Worm (Caenorhabditis elegans) whole organism, late embryonic: ENCODE results near the gene C04A11.5.

Experiments used
- C08G9.2 ChIP-seq: sonication (generic microtip); optimal IDR thresholded peaks from 2 replicates; lab custom pipeline; 2016; ENCODE audit warnings: mild to moderate bottlenecking, missing genetic modification characterization, moderate library complexity, missing compliant biosample characterization
- C38D4.7 ChIP-seq: fragments of 200-800 bp; sonication (Bioruptor generic); optimal IDR thresholded peaks from 2 replicates; lab custom pipeline; 2018; ENCODE audit warnings: mild to moderate bottlenecking, missing genetic modification characterization, moderate library complexity, missing compliant biosample characterization
- K09A11.1 ChIP-seq: sonication (generic microtip); optimal IDR thresholded peaks from 2 replicates; lab custom pipeline; 2017; ENCODE audit warnings: antibody characterized with exemption, mild to moderate bottlenecking, missing genetic modification characterization, missing compliant biosample characterization; ENCODE audit not compliant: insufficient read depth
- T23F11.4 ChIP-seq: fragments of 200-800 bp; sonication (Bioruptor generic); optimal IDR thresholded peaks from 2 replicates; lab custom pipeline; 2018; ENCODE audit warnings: mild to moderate bottlenecking, missing genetic modification characterization, missing compliant biosample characterization
- Y22D7AL.16 ChIP-seq: sonication (generic microtip); optimal IDR thresholded peaks from 2 replicates; lab custom pipeline; 2016; ENCODE audit warnings: missing genetic modification characterization, missing compliant biosample characterization
- ama-1 ChIP-seq: fragments of 150-350 bp; optimal IDR thresholded peaks from 2 replicates; lab custom pipeline; 2014
- ceh-14 ChIP-seq: sonication (generic microtip); optimal IDR thresholded peaks from 2 replicates; lab custom pipeline; 2016; ENCODE audit warnings: missing genotype, missing genetic modification characterization, missing compliant biosample characterization
- ceh-18 ChIP-seq: sonication (generic microtip); optimal IDR thresholded peaks from 2 replicates; lab custom pipeline; 2016; ENCODE audit warnings: missing genetic modification characterization, missing compliant biosample characterization
- ceh-19 ChIP-seq: fragments of 200-800 bp; sonication (Bioruptor generic); optimal IDR thresholded peaks from 2 replicates; lab custom pipeline; 2018; ENCODE audit warnings: mild to moderate bottlenecking, missing genetic modification characterization, missing compliant biosample characterization
- ceh-2 ChIP-seq: sonication (generic microtip); optimal IDR thresholded peaks from 2 replicates; lab custom pipeline; 2016; ENCODE audit warnings: missing genotype, missing genetic modification characterization, missing compliant biosample characterization
- ceh-24 ChIP-seq: sonication (generic microtip); optimal IDR thresholded peaks from 2 replicates; lab custom pipeline; 2016; ENCODE audit warnings: mild to moderate bottlenecking, missing genetic modification characterization, missing compliant biosample characterization
- ceh-30 ChIP-seq: fragments of 150-350 bp; optimal IDR thresholded peaks from 2 replicates; lab custom pipeline; 2014; ENCODE audit warnings: missing biosample characterization, missing genetic modification characterization
- ceh-31 ChIP-seq: sonication (generic microtip); optimal IDR thresholded peaks from 2 replicates; lab custom pipeline; 2016; ENCODE audit warnings: missing genetic modification characterization, missing compliant biosample characterization
- ceh-34 ChIP-seq: sonication (generic microtip); optimal IDR thresholded peaks from 2 replicates; lab custom pipeline; 2016; ENCODE audit warnings: mild to moderate bottlenecking, missing genetic modification characterization, missing compliant biosample characterization
- ceh-45 ChIP-seq: fragments of 200-800 bp; sonication (Bioruptor generic); IDR thresholded peaks from 2 replicates; pipeline ENCODE4 v1.3.6; 2022; ENCODE audit warnings: missing genetic modification reagents, missing genetic modification characterization, missing compliant biosample characterization
- ceh-6 ChIP-seq: fragments of 200-800 bp; sonication (Bioruptor generic); optimal IDR thresholded peaks from 2 replicates; lab custom pipeline; 2018; ENCODE audit warnings: mild to moderate bottlenecking, missing genetic modification characterization, missing compliant biosample characterization
- che-1 ChIP-seq: sonication (generic microtip); optimal IDR thresholded peaks from 2 replicates; lab custom pipeline; 2016; ENCODE audit warnings: mild to moderate bottlenecking, missing genetic modification characterization, missing compliant biosample characterization
- dmd-4 ChIP-seq: sonication (generic microtip); optimal IDR thresholded peaks from 2 replicates; lab custom pipeline; 2016; ENCODE audit warnings: borderline replicate concordance, missing genetic modification characterization, missing compliant biosample characterization
- dve-1 ChIP-seq: sonication (generic microtip); optimal IDR thresholded peaks from 2 replicates; lab custom pipeline; 2017; ENCODE audit warnings: antibody characterized with exemption, mild to moderate bottlenecking, missing genetic modification characterization, missing compliant biosample characterization
- elt-2 ChIP-seq: sonication (generic microtip); optimal IDR thresholded peaks from 2 replicates; lab custom pipeline; 2016; ENCODE audit warnings: missing genetic modification reagents, missing genetic modification characterization, missing compliant biosample characterization
- elt-4 ChIP-seq: sonication (generic microtip); optimal IDR thresholded peaks from 2 replicates; lab custom pipeline; 2016; ENCODE audit warnings: missing genetic modification characterization, missing compliant biosample characterization
- ets-4 ChIP-seq: sonication (generic microtip); optimal IDR thresholded peaks from 2 replicates; lab custom pipeline; 2016; ENCODE audit warnings: missing genetic modification characterization, missing compliant biosample characterization
- eyg-1 ChIP-seq: sonication (generic microtip); optimal IDR thresholded peaks from 2 replicates; lab custom pipeline; 2016; ENCODE audit warnings: missing genotype, missing genetic modification characterization, missing compliant biosample characterization
- fax-1 ChIP-seq: sonication (generic microtip); optimal IDR thresholded peaks from 2 replicates; lab custom pipeline; 2016; ENCODE audit warnings: missing genotype, missing genetic modification characterization, missing compliant biosample characterization
- fkh-10 ChIP-seq: fragments of 150-350 bp; optimal IDR thresholded peaks from 2 replicates; lab custom pipeline; 2014; ENCODE audit warnings: missing biosample characterization, missing genetic modification reagents, missing genetic modification characterization
- fkh-6 ChIP-seq: sonication (generic microtip); optimal IDR thresholded peaks from 2 replicates; lab custom pipeline; 2016; ENCODE audit warnings: missing genetic modification characterization, missing compliant biosample characterization
- gmeb-2 ChIP-seq: sonication (generic microtip); optimal IDR thresholded peaks from 2 replicates; lab custom pipeline; 2016; ENCODE audit warnings: missing genetic modification characterization, inconsistent platforms, missing compliant biosample characterization
- hlh-15 ChIP-seq: sonication (generic microtip); optimal IDR thresholded peaks from 2 replicates; lab custom pipeline; 2016; ENCODE audit warnings: missing genetic modification characterization, missing compliant biosample characterization
- hlh-30 ChIP-seq: sonication (generic microtip); optimal IDR thresholded peaks from 2 replicates; lab custom pipeline; 2017; ENCODE audit warnings: antibody characterized with exemption, missing genetic modification characterization, missing compliant biosample characterization; ENCODE audit not compliant: insufficient read depth
- hlh-6 ChIP-seq: sonication (generic microtip); optimal IDR thresholded peaks from 2 replicates; lab custom pipeline; 2016; ENCODE audit warnings: missing genotype, missing genetic modification characterization, missing compliant biosample characterization
- hlh-8 ChIP-seq: sonication (generic microtip); optimal IDR thresholded peaks from 2 replicates; lab custom pipeline; 2016; ENCODE audit warnings: missing genotype, missing genetic modification characterization, missing compliant biosample characterization
- lim-6 ChIP-seq: sonication (generic microtip); optimal IDR thresholded peaks from 2 replicates; lab custom pipeline; 2016; ENCODE audit warnings: missing genetic modification characterization, missing compliant biosample characterization
- lin-11 ChIP-seq: fragments of 200-800 bp; sonication (Bioruptor generic); optimal IDR thresholded peaks from 2 replicates; lab custom pipeline; 2018; ENCODE audit warnings: mild to moderate bottlenecking, missing genetic modification characterization, missing compliant biosample characterization
- mec-3 ChIP-seq: sonication (generic microtip); optimal IDR thresholded peaks from 2 replicates; lab custom pipeline; 2016; ENCODE audit warnings: borderline replicate concordance, missing genetic modification characterization, missing compliant biosample characterization
- nhr-11 ChIP-seq: fragments of 150-350 bp; optimal IDR thresholded peaks from 2 replicates; lab custom pipeline; 2014; ENCODE audit warnings: missing biosample characterization, missing genetic modification characterization
- npax-4 ChIP-seq: sonication (generic microtip); optimal IDR thresholded peaks from 2 replicates; lab custom pipeline; 2016; ENCODE audit warnings: missing genetic modification characterization, missing compliant biosample characterization
- odd-2 ChIP-seq: sonication (generic microtip); optimal IDR thresholded peaks from 2 replicates; lab custom pipeline; 2017; ENCODE audit warnings: antibody characterized with exemption, mild to moderate bottlenecking, missing genetic modification characterization, missing compliant biosample characterization
- pat-9 ChIP-seq: fragments of 200-800 bp; sonication (Bioruptor generic); optimal IDR thresholded peaks from 2 replicates; lab custom pipeline; 2018; ENCODE audit warnings: mild to moderate bottlenecking, missing genetic modification characterization, moderate library complexity, missing compliant biosample characterization
- pax-1 ChIP-seq: fragments of 150-350 bp; optimal IDR thresholded peaks from 2 replicates; lab custom pipeline; 2014; ENCODE audit warnings: missing biosample characterization, missing genetic modification characterization
- pha-2 ChIP-seq: sonication (generic microtip); optimal IDR thresholded peaks from 2 replicates; lab custom pipeline; 2017; ENCODE audit warnings: mild to moderate bottlenecking, missing genetic modification characterization, missing compliant biosample characterization
- pqm-1 ChIP-seq: sonication (generic microtip); optimal IDR thresholded peaks from 2 replicates; lab custom pipeline; 2016; ENCODE audit warnings: missing genetic modification characterization, missing compliant biosample characterization
- pros-1 ChIP-seq: fragments of 150-350 bp; optimal IDR thresholded peaks from 2 replicates; lab custom pipeline; 2014; ENCODE audit warnings: missing biosample characterization, missing genetic modification reagents, missing genetic modification characterization
- ref-2 ChIP-seq: sonication (generic microtip); optimal IDR thresholded peaks from 2 replicates; lab custom pipeline; 2016; ENCODE audit warnings: missing genetic modification characterization, missing compliant biosample characterization
- rnt-1 ChIP-seq: sonication (generic microtip); optimal IDR thresholded peaks from 2 replicates; lab custom pipeline; 2016; ENCODE audit warnings: missing genetic modification characterization, missing compliant biosample characterization
- sdc-2 ChIP-seq: sonication (generic microtip); optimal IDR thresholded peaks from 2 replicates; lab custom pipeline; 2016; ENCODE audit warnings: missing genotype, missing genetic modification characterization, missing compliant biosample characterization
- sox-2 ChIP-seq: fragments of 200-800 bp; sonication (Bioruptor generic); IDR thresholded peaks from 2 replicates; pipeline ENCODE4 v1.3.6; 2022; ENCODE audit warnings: missing genetic modification reagents, missing genetic modification characterization, missing compliant biosample characterization
- syd-9 ChIP-seq: sonication (generic microtip); optimal IDR thresholded peaks from 2 replicates; lab custom pipeline; 2016; ENCODE audit warnings: mild to moderate bottlenecking, missing genetic modification characterization, moderate library complexity, missing compliant biosample characterization
- tbx-2 ChIP-seq: sonication (generic microtip); optimal IDR thresholded peaks from 2 replicates; lab custom pipeline; 2016; ENCODE audit warnings: missing genetic modification characterization, missing compliant biosample characterization
- tbx-7 ChIP-seq: sonication (generic microtip); optimal IDR thresholded peaks from 2 replicates; lab custom pipeline; 2016; ENCODE audit warnings: missing genotype, missing genetic modification characterization, missing compliant biosample characterization
- unc-86 ChIP-seq: sonication (generic microtip); optimal IDR thresholded peaks from 2 replicates; lab custom pipeline; 2016; ENCODE audit warnings: missing genetic modification characterization, missing compliant biosample characterization
- zip-5 ChIP-seq: sonication (generic microtip); optimal IDR thresholded peaks from 2 replicates; lab custom pipeline; 2016; ENCODE audit warnings: missing genetic modification characterization, missing compliant biosample characterization

The C04A11.5 gene

DNA sequence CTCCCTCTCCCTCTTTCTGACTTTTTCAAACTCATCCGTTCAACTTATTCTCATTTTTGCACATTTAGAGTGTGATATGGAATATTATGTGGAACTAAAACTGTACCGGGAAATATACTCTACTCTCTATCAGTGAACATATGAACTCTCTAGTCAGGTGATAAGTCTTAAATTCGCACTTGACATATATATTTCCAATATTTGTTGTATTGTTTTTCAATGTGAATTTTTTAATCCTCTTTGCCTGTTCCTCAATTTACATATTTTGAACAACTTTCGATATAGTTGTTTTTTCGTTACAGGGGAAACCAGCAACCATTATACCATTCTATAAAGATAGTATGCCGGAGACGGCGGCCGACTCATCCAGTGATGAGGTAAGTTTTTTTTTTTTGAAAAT lies 4.2 kb upstream of the C04A11.5 start, which contains the start of gene C04A11.1:
C04A11.1 (plus strand) TSS at position 301 of the 400 bp plus-strand sequence.
- TF ChIP-seq ets-4 (no peak), sdc-2 (tag; lab: Kevin White, UChicago) (no peak), fkh-10 (GFP tag; lab: Kevin White, UChicago) (no peak), nhr-11 (no peak), mec-3 (tag; lab: Kevin White, UChicago) (no peak), hlh-15 (tag; lab: Kevin White, UChicago) (no peak), pat-9 (no peak), elt-2 (tag; lab: Kevin White, UChicago) (no peak)

DNA sequence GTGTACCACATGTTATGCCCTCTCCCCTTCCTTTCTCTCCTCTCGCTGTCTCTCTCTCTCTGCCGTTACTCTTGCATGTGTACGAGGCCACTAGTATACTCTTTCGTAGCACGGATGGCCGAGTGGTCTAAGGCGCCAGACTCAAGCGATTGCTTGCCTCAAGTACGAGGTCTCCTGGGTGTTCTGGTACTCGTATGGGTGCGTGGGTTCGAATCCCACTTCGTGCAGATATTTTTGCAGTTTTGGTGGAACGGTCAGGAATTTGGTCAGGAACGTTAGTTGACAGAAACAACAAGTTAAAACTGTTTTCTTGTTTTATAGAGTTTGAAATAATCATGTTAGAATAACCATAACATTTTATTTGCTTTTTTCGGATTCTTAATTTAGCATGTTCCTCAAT lies 1.1 kb downstream of the C04A11.5 start:
- TF ChIP-seq dmd-4 (tag; lab: Kevin White, UChicago) (peak; percentile 98), pha-2 (tag; lab: Kevin White, UChicago) (peak; percentile 96), tbx-7 (tag; lab: Kevin White, UChicago) (peak; percentile 81), hlh-8 (tag; lab: Kevin White, UChicago) (peak; percentile 97), ceh-2 (tag; lab: Kevin White, UChicago) (peak; percentile 98), ceh-6 (GFP tag; lab: Kevin White, UChicago) (peak; percentile 99), gmeb-2 (tag; lab: Kevin White, UChicago) (peak; percentile 99), ceh-24 (peak; percentile 97), lin-11 (tag; lab: Kevin White, UChicago) (peak; percentile 95), elt-4 (peak; percentile 92), ceh-14 (tag; lab: Kevin White, UChicago) (peak; percentile 98), rnt-1 (tag; lab: Kevin White, UChicago) (peak; percentile 98), hlh-6 (peak; percentile 99), sox-2 (peak; percentile 97), Y22D7AL.16 (tag; lab: Kevin White, UChicago) (peak; percentile 98), C38D4.7 (peak; percentile 97), che-1 (tag; lab: Kevin White, UChicago) (peak; percentile 97), fkh-6 (tag; lab: Kevin White, UChicago) (peak; percentile 97), ceh-34 (peak; percentile 99), lim-6 (peak; percentile 95), pros-1 (tag; lab: Kevin White, UChicago) (peak; percentile 80), ama-1 (no peak), ceh-31 (peak; percentile 96), pqm-1 (tag; lab: Kevin White, UChicago) (peak; percentile 95), odd-2 (peak; percentile 85), ceh-18 (peak; percentile 97), ceh-45 (peak; percentile 98), mec-3 (tag; lab: Kevin White, UChicago) (peak; percentile 94), tbx-2 (tag; lab: Kevin White, UChicago) (peak; percentile 98), npax-4 (tag; lab: Kevin White, UChicago) (peak; percentile 97), unc-86 (tag; lab: Kevin White, UChicago) (peak; percentile 98), ceh-19 (GFP tag; lab: Kevin White, UChicago) (peak; percentile 98), pax-1 (no peak), syd-9 (tag; lab: Kevin White, UChicago) (peak; percentile 99), K09A11.1 (tag; lab: Kevin White, UChicago) (peak; percentile 93), hlh-30 (peak; percentile 82), zip-5 (tag; lab: Kevin White, UChicago) (peak; percentile 91), eyg-1 (tag; lab: Kevin White, UChicago) (peak; percentile 99), ref-2 (tag; lab: Kevin White, UChicago) (peak; percentile 98), fax-1 (tag; lab: Kevin White, UChicago) (peak; percentile 97), elt-2 (tag; lab: Kevin White, UChicago) (peak; percentile 99), ets-4 (peak; percentile 93), T23F11.4 (GFP tag; lab: Kevin White, UChicago) (peak; percentile 98), fkh-10 (GFP tag; lab: Kevin White, UChicago) (peak; percentile 93), C08G9.2 (peak; percentile 97), dve-1 (tag; lab: Kevin White, UChicago) (peak; percentile 95), ceh-30 (tag; lab: Kevin White, UChicago) (peak; percentile 99)
